Fruit fly (Drosophila melanogaster) whole organism: Measurements from ENCODE around the gene CG5958.

ENCODE experiments used
- pan ChIP-seq: fragments of >200 bp; optimal IDR thresholded peaks from 2 replicates; lab custom pipeline; 2017
- usp ChIP-seq: fragments of >200 bp; optimal IDR thresholded peaks from 2 replicates; lab custom pipeline; 2017; ENCODE audit warnings: missing biosample characterization, missing genetic modification characterization, mixed read lengths

dm6 chr2L:7435475-7435874 is 2.2 kb upstream of the CG5958 start:
- TF ChIP-seq pan = no peak
- TF ChIP-seq usp = no peak
